Fruit fly (Drosophila melanogaster): ENCODE results near the gene CG14635.

CG14635 gene

DNA sequence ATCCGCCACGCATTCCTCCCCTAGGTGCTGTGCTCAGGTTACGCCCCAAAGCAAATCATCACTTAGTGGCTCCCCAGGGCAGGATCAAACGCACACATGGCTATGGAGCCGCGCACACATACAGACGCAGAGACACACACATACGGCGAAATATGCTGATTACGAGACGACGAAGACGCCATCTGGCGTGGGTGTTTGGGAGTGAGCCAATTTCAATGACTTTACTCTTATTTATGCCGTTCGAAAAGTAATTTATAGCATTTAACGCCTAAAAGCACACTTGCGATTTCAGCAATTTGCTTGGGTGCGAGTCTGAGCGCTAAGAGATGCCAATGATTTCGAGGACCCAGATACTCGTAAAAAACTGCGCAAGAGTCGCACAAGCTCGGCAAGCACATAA, 23.8 kb downstream of the CG14635 start:
- TF ChIP-seq vri (GFP tag; optimal IDR thresholded peaks at IDR 0.05) (no peak), Hr38 (GFP tag; optimal IDR thresholded peaks at IDR 0.05) (no peak), Blimp-1 (GFP tag; optimal IDR thresholded peaks at IDR 0.05) (no peak), dsx (GFP tag; optimal IDR thresholded peaks at IDR 0.05; ENCODE audit: poor library complexity, severe bottlenecking) (no peak)

- no peak for TF ChIP-seq Sox15 (GFP tag; optimal IDR thresholded peaks at IDR 0.05)
- TF ChIP-seq CG32006 (GFP tag; optimal IDR thresholded peaks at IDR 0.05), result peak; percentile 4
- TF ChIP-seq CG8319 (GFP tag; optimal IDR thresholded peaks at IDR 0.05), result no peak
- no peak for TF ChIP-seq CG16779 (tag; optimal IDR thresholded peaks at IDR 0.05)
- TF ChIP-seq CG15336 (GFP tag; IDR thresholded peaks at IDR 0.05), result 0 out of 2 replicates have a peak, but pooled peaks have one; percentile 25
- peak; percentile 8 for TF ChIP-seq CG34406 (GFP tag; optimal IDR thresholded peaks at IDR 0.05)
- TF ChIP-seq CG3919 (GFP tag; optimal IDR thresholded peaks at IDR 0.05), result peak; percentile 46
- peak; percentile 5 for TF ChIP-seq CG8632 (GFP tag; optimal IDR thresholded peaks at IDR 0.05)
- no peak for TF ChIP-seq CG9139 (GFP tag; optimal IDR thresholded peaks at IDR 0.05)
- no peak for TF ChIP-seq Sox102F (GFP tag; optimal IDR thresholded peaks at IDR 0.05)
- TF ChIP-seq esn (GFP tag; optimal IDR thresholded peaks at IDR 0.05), result no peak
- peak; percentile 14 for TF ChIP-seq Smox (GFP tag; optimal IDR thresholded peaks at IDR 0.05)
- TF ChIP-seq OdsH (GFP tag; optimal IDR thresholded peaks at IDR 0.05), result no peak
- peak; percentile 13 for TF ChIP-seq net (GFP tag; optimal IDR thresholded peaks at IDR 0.05)
- TF ChIP-seq fkh (GFP tag; optimal IDR thresholded peaks at IDR 0.05), result no peak
- TF ChIP-seq Eip75B (GFP tag; optimal IDR thresholded peaks at IDR 0.05), result no peak
- peak; percentile 12 for TF ChIP-seq CG10669 (GFP tag; optimal IDR thresholded peaks at IDR 0.05)
- TF ChIP-seq cyc (GFP tag; optimal IDR thresholded peaks at IDR 0.05), result peak; percentile 38
- TF ChIP-seq CG6854 (GFP tag; optimal IDR thresholded peaks at IDR 0.05), result no peak
- no peak for TF ChIP-seq Blimp-1 (GFP tag; optimal IDR thresholded peaks at IDR 0.05)
- TF ChIP-seq Met (GFP tag; optimal IDR thresholded peaks at IDR 0.05), result no peak
- peak; percentile 12 for TF ChIP-seq CG3032 (tag; optimal IDR thresholded peaks at IDR 0.05)
- TF ChIP-seq CG6163 (GFP tag; IDR thresholded peaks at IDR 0.05), result peak; percentile 49; the same call in 2 of the 3 replicates
- peak; percentile 0 for TF ChIP-seq Ets96B (tag; optimal IDR thresholded peaks at IDR 0.05)
- no peak for TF ChIP-seq CG11294 (GFP tag; IDR thresholded peaks at IDR 0.05)
- no peak for TF ChIP-seq salr (GFP tag; optimal IDR thresholded peaks at IDR 0.05)
- peak; percentile 1 for TF ChIP-seq CG6808 (GFP tag; optimal IDR thresholded peaks at IDR 0.05)
- TF ChIP-seq svp (GFP tag), result no peak
- TF ChIP-seq Gug (GFP tag; IDR thresholded peaks at IDR 0.05), result 0 out of 2 replicates have a peak, but pooled peaks have one; percentile 15
- TF ChIP-seq CG8119 (GFP tag; IDR thresholded peaks at IDR 0.05), result no peak
- no peak for TF ChIP-seq Hr38 (GFP tag; optimal IDR thresholded peaks at IDR 0.05)
- no peak for TF ChIP-seq dac (GFP tag; optimal IDR thresholded peaks at IDR 0.05)
- no peak for TF ChIP-seq Lpt (GFP tag; optimal IDR thresholded peaks at IDR 0.05)
- TF ChIP-seq eg (GFP tag; IDR thresholded peaks at IDR 0.05), result 0 out of 3 replicates have a peak, but pooled peaks have one; percentile 26
- no peak for TF ChIP-seq Ets21C (GFP tag; optimal IDR thresholded peaks at IDR 0.05)
- no peak for TF ChIP-seq CG6276 (GFP tag; optimal IDR thresholded peaks at IDR 0.05)
- no peak for TF ChIP-seq fd59A (GFP tag; optimal IDR thresholded peaks at IDR 0.05)
- TF ChIP-seq fd85E (GFP tag; optimal IDR thresholded peaks at IDR 0.05), result no peak
- TF ChIP-seq Eip78C (GFP tag), result peak; percentile 72
- no peak for TF ChIP-seq CG11762 (GFP tag; optimal IDR thresholded peaks at IDR 0.05; ENCODE audit: insufficient read depth)
- no peak for TF ChIP-seq CG11902 (GFP tag; optimal IDR thresholded peaks at IDR 0.05)
- TF ChIP-seq CG1621 (tag; optimal IDR thresholded peaks at IDR 0.05), result no peak
- peak; percentile 8 for TF ChIP-seq CG31627 (GFP tag; optimal IDR thresholded peaks at IDR 0.05)
- TF ChIP-seq topi (GFP tag; optimal IDR thresholded peaks at IDR 0.05), result peak; percentile 14
- TF ChIP-seq CG7368 (GFP tag; optimal IDR thresholded peaks at IDR 0.05), result peak; percentile 10
- no peak for TF ChIP-seq ss (GFP tag; optimal IDR thresholded peaks at IDR 0.05)
- peak; percentile 17 for TF ChIP-seq acj6 (GFP tag; optimal IDR thresholded peaks at IDR 0.05)
- no peak for TF ChIP-seq vri (GFP tag; optimal IDR thresholded peaks at IDR 0.05)
- peak; percentile 11 for TF ChIP-seq Hr39 (GFP tag; optimal IDR thresholded peaks at IDR 0.05)
These were observed 29.1 kb downstream of the CG14635 start for dm6 chrX:873739-874138.

Measured in whole organism, prepupa.